Fruit fly (Drosophila melanogaster) Kc167 (cell line): ENCODE data around the gene muc.

Experiments
- Myc ChIP-seq: fragments of >200 bp; optimal IDR thresholded peaks from 2 replicates; lab custom pipeline; 2017; ENCODE audit warnings: missing external identifiers
- insv ChIP-seq: fragments of >200 bp; optimal IDR thresholded peaks from 3 replicates; lab custom pipeline; 2018; ENCODE audit warnings: missing external identifiers
- psq ChIP-seq: fragments of >200 bp; optimal IDR thresholded peaks from 2 replicates; lab custom pipeline; 2017; ENCODE audit warnings: missing external identifiers
- ttk ChIP-seq: sonication (Bioruptor generic); optimal IDR thresholded peaks from 2 replicates; lab custom pipeline; 2017; ENCODE audit warnings: missing external identifiers

DNA sequence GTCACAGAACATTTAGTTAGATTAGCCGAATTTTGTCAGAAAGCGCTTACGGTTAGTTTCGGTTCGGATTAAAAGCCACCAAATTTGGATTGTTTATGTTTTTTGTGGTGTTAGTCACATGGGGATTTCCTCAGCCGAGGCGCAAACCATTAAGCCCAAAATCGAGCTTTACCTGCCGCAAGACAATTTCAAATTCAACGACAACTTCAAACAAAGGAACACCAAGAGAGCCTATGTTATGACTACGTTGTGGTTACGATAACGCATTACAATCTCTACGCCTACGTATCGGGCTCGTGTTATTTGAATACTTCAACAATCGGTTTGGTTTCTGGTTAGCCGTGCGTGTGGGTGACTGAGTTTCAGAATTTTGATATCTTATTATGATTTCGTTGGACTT, 46.6 kb downstream of the muc start:
- TF ChIP-seq ttk (lab: Kevin White, UChicago), result no peak
- TF ChIP-seq psq (lab: Kevin White, UChicago), result no peak
- TF ChIP-seq insv (lab: Kevin White, UChicago), result no peak
- no peak for TF ChIP-seq Myc (lab: Kevin White, UChicago)
